Worm (Caenorhabditis elegans) whole organism, late embryonic: Measurements from ENCODE around the gene zen-4.
A peak's percentile ranks its signal among the peaks of the same experiment; 100 is the strongest.

ENCODE experiments used
- C08G9.2 ChIP-seq: sonication (generic microtip); optimal IDR thresholded peaks from 2 replicates; lab custom pipeline; 2016; ENCODE audit warnings: mild to moderate bottlenecking, missing genetic modification characterization, moderate library complexity, missing compliant biosample characterization
- K02D7.2 ChIP-seq: sonication (generic microtip); optimal IDR thresholded peaks from 2 replicates; lab custom pipeline; 2017; ENCODE audit warnings: mild to moderate bottlenecking, missing genetic modification characterization, missing compliant biosample characterization
- K09A11.1 ChIP-seq: sonication (generic microtip); optimal IDR thresholded peaks from 2 replicates; lab custom pipeline; 2017; ENCODE audit warnings: antibody characterized with exemption, mild to moderate bottlenecking, missing genetic modification characterization, missing compliant biosample characterization; ENCODE audit not compliant: insufficient read depth
- T23F11.4 ChIP-seq: fragments of 200-800 bp; sonication (Bioruptor generic); optimal IDR thresholded peaks from 2 replicates; lab custom pipeline; 2018; ENCODE audit warnings: mild to moderate bottlenecking, missing genetic modification characterization, missing compliant biosample characterization
- ama-1 ChIP-seq: fragments of 150-350 bp; optimal IDR thresholded peaks from 2 replicates; lab custom pipeline; 2014
- ceh-14 ChIP-seq: sonication (generic microtip); optimal IDR thresholded peaks from 2 replicates; lab custom pipeline; 2016; ENCODE audit warnings: missing genotype, missing genetic modification characterization, missing compliant biosample characterization
- ceh-2 ChIP-seq: sonication (generic microtip); optimal IDR thresholded peaks from 2 replicates; lab custom pipeline; 2016; ENCODE audit warnings: missing genotype, missing genetic modification characterization, missing compliant biosample characterization
- ceh-22 ChIP-seq: sonication (generic microtip); optimal IDR thresholded peaks from 2 replicates; lab custom pipeline; 2017; ENCODE audit warnings: missing biosample characterization, missing genetic modification characterization
- ceh-24 ChIP-seq: sonication (generic microtip); optimal IDR thresholded peaks from 2 replicates; lab custom pipeline; 2016; ENCODE audit warnings: mild to moderate bottlenecking, missing genetic modification characterization, missing compliant biosample characterization
- ceh-31 ChIP-seq: sonication (generic microtip); optimal IDR thresholded peaks from 2 replicates; lab custom pipeline; 2016; ENCODE audit warnings: missing genetic modification characterization, missing compliant biosample characterization
- ceh-45 ChIP-seq: fragments of 200-800 bp; sonication (Bioruptor generic); IDR thresholded peaks from 2 replicates; pipeline ENCODE4 v1.3.6; 2022; ENCODE audit warnings: missing genetic modification reagents, missing genetic modification characterization, missing compliant biosample characterization
- ceh-9 ChIP-seq: sonication (generic microtip); optimal IDR thresholded peaks from 2 replicates; lab custom pipeline; 2016; ENCODE audit warnings: mild to moderate bottlenecking, missing genetic modification characterization, inconsistent platforms, missing compliant biosample characterization
- che-1 ChIP-seq: sonication (generic microtip); optimal IDR thresholded peaks from 2 replicates; lab custom pipeline; 2016; ENCODE audit warnings: mild to moderate bottlenecking, missing genetic modification characterization, missing compliant biosample characterization
- dmd-4 ChIP-seq: sonication (generic microtip); optimal IDR thresholded peaks from 2 replicates; lab custom pipeline; 2016; ENCODE audit warnings: borderline replicate concordance, missing genetic modification characterization, missing compliant biosample characterization
- dve-1 ChIP-seq: sonication (generic microtip); optimal IDR thresholded peaks from 2 replicates; lab custom pipeline; 2017; ENCODE audit warnings: antibody characterized with exemption, mild to moderate bottlenecking, missing genetic modification characterization, missing compliant biosample characterization
- elt-2 ChIP-seq: sonication (generic microtip); optimal IDR thresholded peaks from 2 replicates; lab custom pipeline; 2016; ENCODE audit warnings: missing genetic modification reagents, missing genetic modification characterization, missing compliant biosample characterization
- elt-4 ChIP-seq: sonication (generic microtip); optimal IDR thresholded peaks from 2 replicates; lab custom pipeline; 2016; ENCODE audit warnings: missing genetic modification characterization, missing compliant biosample characterization
- ets-4 ChIP-seq: sonication (generic microtip); optimal IDR thresholded peaks from 2 replicates; lab custom pipeline; 2016; ENCODE audit warnings: missing genetic modification characterization, missing compliant biosample characterization
- eyg-1 ChIP-seq: sonication (generic microtip); optimal IDR thresholded peaks from 2 replicates; lab custom pipeline; 2016; ENCODE audit warnings: missing genotype, missing genetic modification characterization, missing compliant biosample characterization
- fax-1 ChIP-seq: sonication (generic microtip); optimal IDR thresholded peaks from 2 replicates; lab custom pipeline; 2016; ENCODE audit warnings: missing genotype, missing genetic modification characterization, missing compliant biosample characterization
- fkh-6 ChIP-seq: sonication (generic microtip); optimal IDR thresholded peaks from 2 replicates; lab custom pipeline; 2016; ENCODE audit warnings: missing genetic modification characterization, missing compliant biosample characterization
- gmeb-2 ChIP-seq: sonication (generic microtip); optimal IDR thresholded peaks from 2 replicates; lab custom pipeline; 2016; ENCODE audit warnings: missing genetic modification characterization, inconsistent platforms, missing compliant biosample characterization
- hlh-30 ChIP-seq: sonication (generic microtip); optimal IDR thresholded peaks from 2 replicates; lab custom pipeline; 2017; ENCODE audit warnings: antibody characterized with exemption, missing genetic modification characterization, missing compliant biosample characterization; ENCODE audit not compliant: insufficient read depth
- hlh-6 ChIP-seq: sonication (generic microtip); optimal IDR thresholded peaks from 2 replicates; lab custom pipeline; 2016; ENCODE audit warnings: missing genotype, missing genetic modification characterization, missing compliant biosample characterization
- lin-11 ChIP-seq: fragments of 200-800 bp; sonication (Bioruptor generic); optimal IDR thresholded peaks from 2 replicates; lab custom pipeline; 2018; ENCODE audit warnings: mild to moderate bottlenecking, missing genetic modification characterization, missing compliant biosample characterization
- madf-2 ChIP-seq: sonication (generic microtip); optimal IDR thresholded peaks from 2 replicates; lab custom pipeline; 2017; ENCODE audit warnings: missing genetic modification characterization, missing compliant biosample characterization
- mec-3 ChIP-seq: sonication (generic microtip); optimal IDR thresholded peaks from 2 replicates; lab custom pipeline; 2016; ENCODE audit warnings: borderline replicate concordance, missing genetic modification characterization, missing compliant biosample characterization
- nhr-232 ChIP-seq: sonication (generic microtip); optimal IDR thresholded peaks from 2 replicates; lab custom pipeline; 2016; ENCODE audit warnings: missing genetic modification characterization, missing compliant biosample characterization
- pag-3 ChIP-seq: sonication (generic microtip); optimal IDR thresholded peaks from 2 replicates; lab custom pipeline; 2016; ENCODE audit warnings: missing compliant biosample characterization, missing genetic modification characterization, borderline replicate concordance
- pha-2 ChIP-seq: sonication (generic microtip); optimal IDR thresholded peaks from 2 replicates; lab custom pipeline; 2017; ENCODE audit warnings: mild to moderate bottlenecking, missing genetic modification characterization, missing compliant biosample characterization
- pqm-1 ChIP-seq: sonication (generic microtip); optimal IDR thresholded peaks from 2 replicates; lab custom pipeline; 2016; ENCODE audit warnings: missing genetic modification characterization, missing compliant biosample characterization
- sdc-2 ChIP-seq: sonication (generic microtip); optimal IDR thresholded peaks from 2 replicates; lab custom pipeline; 2016; ENCODE audit warnings: missing genotype, missing genetic modification characterization, missing compliant biosample characterization
- sox-2 ChIP-seq: fragments of 200-800 bp; sonication (Bioruptor generic); IDR thresholded peaks from 2 replicates; pipeline ENCODE4 v1.3.6; 2022; ENCODE audit warnings: missing genetic modification reagents, missing genetic modification characterization, missing compliant biosample characterization
- sox-4 ChIP-seq: sonication (generic microtip); optimal IDR thresholded peaks from 2 replicates; lab custom pipeline; 2017; ENCODE audit warnings: mild to moderate bottlenecking, missing genetic modification characterization, inconsistent platforms, missing compliant biosample characterization
- syd-9 ChIP-seq: sonication (generic microtip); optimal IDR thresholded peaks from 2 replicates; lab custom pipeline; 2016; ENCODE audit warnings: mild to moderate bottlenecking, missing genetic modification characterization, moderate library complexity, missing compliant biosample characterization
- tbx-7 ChIP-seq: sonication (generic microtip); optimal IDR thresholded peaks from 2 replicates; lab custom pipeline; 2016; ENCODE audit warnings: missing genotype, missing genetic modification characterization, missing compliant biosample characterization
- ttx-3 ChIP-seq: sonication (generic microtip); optimal IDR thresholded peaks from 2 replicates; lab custom pipeline; 2016; ENCODE audit warnings: missing genetic modification reagents, missing genetic modification characterization, missing compliant biosample characterization
- unc-3 ChIP-seq, 2 experiments: fragments of 200-800 bp in 1 of 2; sonication (Bioruptor generic) in 1 of 2; sonication (generic microtip) in 1 of 2; conservative IDR thresholded peaks in 1 of 2; optimal IDR thresholded peaks in 1 of 2; 2 replicates each; pipeline versions ENCODE4 v1.3.6 to Lab custom; 2016 to 2022; ENCODE audit warnings: missing compliant biosample characterization in 2 of 2, missing genetic modification characterization in 2 of 2, missing genetic modification reagents in 1 of 2
- unc-42 ChIP-seq: sonication (generic microtip); optimal IDR thresholded peaks from 2 replicates; lab custom pipeline; 2016; ENCODE audit warnings: missing genotype, missing genetic modification characterization, missing compliant biosample characterization
- unc-86 ChIP-seq: sonication (generic microtip); optimal IDR thresholded peaks from 2 replicates; lab custom pipeline; 2016; ENCODE audit warnings: missing genetic modification characterization, missing compliant biosample characterization
- zip-5 ChIP-seq: sonication (generic microtip); optimal IDR thresholded peaks from 2 replicates; lab custom pipeline; 2016; ENCODE audit warnings: missing genetic modification characterization, missing compliant biosample characterization
- ztf-16 ChIP-seq: sonication (generic microtip); optimal IDR thresholded peaks from 2 replicates; lab custom pipeline; 2017; ENCODE audit warnings: missing genetic modification characterization, missing compliant biosample characterization

zen-4 gene

DNA sequence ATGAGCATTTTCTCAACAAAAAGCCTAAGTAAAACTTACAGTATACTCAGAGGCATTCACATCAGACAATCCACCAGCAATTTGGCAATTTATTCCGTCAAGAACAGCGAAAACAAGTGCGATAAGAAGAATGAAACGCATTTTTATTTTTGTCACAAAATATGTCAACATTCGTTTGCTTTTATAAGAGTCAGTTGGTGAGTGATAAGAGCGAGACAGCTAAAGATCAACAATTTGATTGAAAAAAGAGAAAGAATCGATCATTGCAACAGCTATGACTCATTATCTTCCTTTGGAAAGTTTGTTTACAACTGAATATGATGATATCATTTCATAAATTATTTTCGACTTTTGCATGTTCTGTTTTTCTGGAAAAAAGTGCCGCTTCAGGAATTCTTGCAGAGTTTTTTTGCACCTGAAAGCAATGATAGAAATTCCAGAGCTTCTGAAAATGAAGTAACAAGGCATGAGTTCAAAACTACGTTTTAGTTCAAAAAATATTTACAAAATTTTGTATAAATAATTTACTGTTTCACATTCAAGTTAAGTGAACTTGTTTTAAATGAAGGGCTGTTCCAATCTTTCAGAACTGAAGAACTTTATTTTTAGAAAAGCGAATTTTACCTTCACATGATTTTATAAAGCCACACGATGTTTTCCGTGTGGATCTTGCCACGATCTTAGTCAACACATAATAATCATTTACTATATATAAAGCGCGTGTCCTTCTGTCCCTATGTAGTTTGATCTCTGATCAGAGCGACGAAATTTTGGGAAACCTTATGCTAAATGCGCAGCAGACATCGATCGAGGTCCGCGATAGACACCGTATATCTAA lies 24.3 kb upstream of the zen-4 start, which contains the start of gene cpi-1:
Gene cpi-1, minus strand, starts transcription at position 204 of the 838 bp plus-strand sequence.
- no peak for TF ChIP-seq nhr-232 (tag; lab: Kevin White, UChicago)
- TF ChIP-seq elt-2 = peak; percentile 1

DNA sequence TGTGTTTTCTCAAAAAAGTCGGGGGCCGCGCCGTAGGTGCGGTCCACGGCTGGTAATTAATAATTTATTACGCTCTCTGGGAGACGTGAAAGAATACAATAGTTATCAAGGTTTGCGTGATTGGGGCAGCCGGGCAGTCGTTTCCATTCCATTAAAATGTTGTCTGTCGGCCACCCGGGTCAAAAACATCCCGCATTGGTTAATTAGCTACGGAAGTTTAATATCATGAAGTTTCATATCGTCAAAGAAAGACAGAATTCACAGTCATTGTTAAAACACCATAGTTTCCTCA lies 23.8 kb upstream of the zen-4 start:
- no peak for TF ChIP-seq dmd-4 (tag; lab: Kevin White, UChicago)
- TF ChIP-seq ceh-2 (tag; lab: Kevin White, UChicago) = no peak
- TF ChIP-seq syd-9 (tag; lab: Kevin White, UChicago) = no peak
- TF ChIP-seq unc-3 (GFP tag; conservative IDR thresholded peaks at IDR 0.05; lab: Robert Waterston, UW) = no peak
- no peak for TF ChIP-seq unc-3 (tag; optimal IDR thresholded peaks at IDR 0.05; lab: Kevin White, UChicago)
- TF ChIP-seq zip-5 = no peak
- no peak for TF ChIP-seq ceh-22
- no peak for TF ChIP-seq fax-1 (tag; lab: Kevin White, UChicago)
- TF ChIP-seq ceh-14 (tag; lab: Kevin White, UChicago) = no peak
- TF ChIP-seq pqm-1 = no peak
- TF ChIP-seq gmeb-2 = no peak
- no peak for TF ChIP-seq che-1 (tag; lab: Kevin White, UChicago)
- no peak for TF ChIP-seq tbx-7
- TF ChIP-seq ceh-9 (tag; lab: Kevin White, UChicago) = no peak

DNA sequence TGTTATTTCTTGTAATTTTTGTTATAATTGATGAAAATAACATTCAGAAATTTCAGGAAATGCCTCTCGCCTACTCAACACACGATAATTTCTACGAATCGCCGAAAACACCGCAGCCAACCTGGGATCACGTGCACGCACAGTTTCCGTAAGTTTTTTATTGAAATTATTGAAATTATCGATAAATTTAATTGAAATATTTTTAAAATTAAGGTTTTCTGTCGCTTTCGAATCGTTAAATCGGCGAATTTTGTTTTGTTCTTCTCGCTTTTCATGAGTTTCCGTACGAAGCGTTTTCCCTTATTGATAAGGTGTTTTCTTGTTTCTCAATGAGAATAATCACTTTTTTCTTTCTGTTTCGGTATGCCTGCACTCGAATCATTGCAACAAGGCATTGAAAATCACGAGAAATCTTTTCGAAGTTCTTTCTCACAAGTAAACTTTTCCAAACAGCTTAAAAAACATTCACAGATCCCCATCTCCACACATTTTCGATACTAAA lies 22.6 kb upstream of the zen-4 start, which contains the start of gene lag-1:
Gene lag-1, plus strand, starts transcription at position 51 of the 502 bp plus-strand sequence.
- TF ChIP-seq pag-3 = no peak
- TF ChIP-seq C08G9.2 = no peak
- TF ChIP-seq, all 69 proteins: peak for 0

DNA sequence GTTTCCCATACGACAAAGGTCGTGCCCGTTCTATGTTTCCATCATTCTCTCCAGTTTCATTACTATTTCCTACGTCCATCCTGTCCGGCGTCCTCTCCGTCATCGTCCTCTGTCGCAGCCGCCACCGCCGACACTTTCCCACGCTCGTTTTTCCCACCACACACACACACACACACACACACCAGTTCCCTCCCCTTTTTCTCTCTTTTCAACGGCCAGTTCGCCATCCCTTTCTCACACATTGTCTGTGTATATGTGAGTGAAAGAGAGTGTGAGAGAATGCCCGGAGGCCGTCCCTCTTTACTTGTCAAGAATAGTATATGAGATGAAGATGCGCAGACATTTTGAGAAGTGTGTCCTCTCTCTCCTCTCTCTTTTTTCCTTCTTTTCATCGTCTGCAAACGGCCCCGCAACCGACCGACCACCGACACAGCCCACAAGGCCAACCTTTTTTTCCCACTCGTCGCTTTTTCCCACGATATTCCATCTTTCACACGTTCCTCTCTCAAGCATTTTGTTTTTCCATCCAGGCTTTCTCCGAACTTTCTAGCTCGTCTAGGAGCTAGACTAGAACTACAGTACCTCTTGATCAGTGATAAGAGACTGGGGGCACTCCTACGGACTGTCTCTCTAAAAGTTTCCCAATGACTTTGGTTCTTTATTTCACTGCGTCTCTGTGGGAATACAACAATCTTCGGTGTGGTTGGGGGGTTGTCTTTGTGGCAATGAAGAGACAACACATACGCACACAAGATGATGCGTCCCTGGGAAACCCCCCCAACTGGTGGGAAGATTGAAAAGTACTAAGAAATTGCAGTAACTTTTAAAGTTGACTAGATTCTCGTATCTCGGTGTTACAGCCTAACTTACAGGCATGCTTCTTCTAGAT lies 20.7 kb upstream of the zen-4 start:
- no peak for TF ChIP-seq fkh-6 (tag; lab: Kevin White, UChicago)
- no peak for TF ChIP-seq sox-4 (tag; lab: Kevin White, UChicago)
- no peak for TF ChIP-seq dve-1 (tag; lab: Kevin White, UChicago)
- peak; percentile 57 for TF ChIP-seq sox-2 (GFP tag; lab: Robert Waterston, UW)
- peak; percentile 3 for TF ChIP-seq eyg-1 (tag; lab: Kevin White, UChicago)
- TF ChIP-seq gmeb-2 = no peak
- no peak for TF ChIP-seq lin-11 (tag; lab: Kevin White, UChicago)
- no peak for TF ChIP-seq unc-86
- no peak for TF ChIP-seq ttx-3
- TF ChIP-seq hlh-30 = no peak
- TF ChIP-seq nhr-232 (tag; lab: Kevin White, UChicago) = no peak
- TF ChIP-seq T23F11.4 (GFP tag; lab: Kevin White, UChicago) = peak; percentile 43
- no peak for TF ChIP-seq K02D7.2 (tag; lab: Kevin White, UChicago)
- TF ChIP-seq K09A11.1 (tag; lab: Kevin White, UChicago) = peak; percentile 38
- no peak for TF ChIP-seq C08G9.2
- no peak for TF ChIP-seq ama-1
- peak; percentile 22 for TF ChIP-seq ceh-22
- TF ChIP-seq unc-3 (GFP tag; conservative IDR thresholded peaks at IDR 0.05; lab: Robert Waterston, UW) = no peak
- no peak for TF ChIP-seq unc-3 (tag; optimal IDR thresholded peaks at IDR 0.05; lab: Kevin White, UChicago)
- no peak for TF ChIP-seq hlh-6 (tag; lab: Kevin White, UChicago)
- no peak for TF ChIP-seq ceh-45 (GFP tag; lab: Robert Waterston, UW)
- no peak for TF ChIP-seq pag-3
- TF ChIP-seq zip-5 = no peak
- peak; percentile 84 for TF ChIP-seq ceh-31 (tag; lab: Kevin White, UChicago)
- TF ChIP-seq ztf-16 = no peak
- TF ChIP-seq ceh-24 (tag; lab: Kevin White, UChicago) = no peak
- TF ChIP-seq ets-4 (tag; lab: Kevin White, UChicago) = peak; percentile 14
- no peak for TF ChIP-seq mec-3 (tag; lab: Kevin White, UChicago)
- no peak for TF ChIP-seq madf-2 (tag; lab: Kevin White, UChicago)
- TF ChIP-seq sdc-2 (tag; lab: Kevin White, UChicago) = peak; percentile 56
- no peak for TF ChIP-seq che-1 (tag; lab: Kevin White, UChicago)
- peak; percentile 41 for TF ChIP-seq unc-42 (tag; lab: Kevin White, UChicago)
- TF ChIP-seq pha-2 (tag; lab: Kevin White, UChicago) = no peak
- no peak for TF ChIP-seq elt-4 (tag; lab: Kevin White, UChicago)
